Worm (Caenorhabditis elegans) whole organism, L4/young adult: ENCODE data around the gene ztf-31.

Experiments
- W03F9.2 ChIP-seq: fragments of 150-350 bp; optimal IDR thresholded peaks from 2 replicates; lab custom pipeline; 2014; ENCODE audit warnings: missing biosample characterization, missing genetic modification characterization
- dao-5 ChIP-seq: sonication (generic microtip); optimal IDR thresholded peaks from 2 replicates; lab custom pipeline; 2016; ENCODE audit warnings: missing genotype, missing genetic modification characterization, moderate library complexity, missing compliant biosample characterization
- him-1 ChIP-seq: sonication (generic microtip); optimal IDR thresholded peaks from 2 replicates; lab custom pipeline; 2016; ENCODE audit warnings: missing genotype, missing genetic modification reagents, missing genetic modification characterization, missing compliant biosample characterization

DNA sequence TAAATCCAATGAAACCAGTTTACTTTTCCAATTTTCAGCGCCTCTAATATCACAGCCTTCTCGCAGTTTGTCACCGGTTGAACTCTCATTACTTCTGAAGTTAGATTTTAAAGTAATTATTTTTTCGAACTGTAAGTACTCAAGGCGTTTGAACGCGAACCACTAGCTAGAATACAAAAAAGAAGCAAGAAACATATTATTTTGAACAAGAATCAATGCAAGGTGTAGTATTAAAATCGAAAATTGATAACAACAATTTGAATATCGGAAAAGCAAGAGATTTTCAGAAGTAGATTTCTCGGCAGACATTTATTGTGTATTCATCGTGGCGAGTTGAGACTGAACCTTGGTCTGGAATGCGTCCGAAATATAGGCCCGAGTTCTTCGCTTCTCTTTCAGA, 43.2 kb upstream of the ztf-31 start, which contains the start of gene exos-9:
- TF ChIP-seq him-1 (tag; lab: Kevin White, UChicago) (no peak), W03F9.2 (tag; lab: Kevin White, UChicago) (no peak), dao-5 (tag; lab: Kevin White, UChicago) (no peak)
